Worm (Caenorhabditis elegans) whole organism, L2 larva: Measurements from ENCODE around the gene ZC266.1.

ENCODE experiments used
- R02D3.7 ChIP-seq: fragments of 150-350 bp; optimal IDR thresholded peaks from 2 replicates; lab custom pipeline; 2014; ENCODE audit warnings: missing biosample characterization, missing genetic modification characterization
- nhr-11 ChIP-seq: fragments of 150-350 bp; optimal IDR thresholded peaks from 2 replicates; lab custom pipeline; 2014; ENCODE audit warnings: missing biosample characterization, missing genetic modification characterization

ce11 chrV:4684137-4684536, 16.0 kb downstream of the ZC266.1 start:
- no peak for TF ChIP-seq R02D3.7 (tag; lab: Kevin White, UChicago)
- no peak for TF ChIP-seq nhr-11
